Worm (Caenorhabditis elegans) whole organism, early embryonic: ENCODE data around the gene C35D10.8.

Source experiments
- B0310.2 ChIP-seq: sonication (generic microtip); optimal IDR thresholded peaks from 2 replicates; lab custom pipeline; 2016; ENCODE audit warnings: mild to moderate bottlenecking, missing genetic modification characterization, missing compliant biosample characterization
- F13C5.2 ChIP-seq: sonication (generic microtip); optimal IDR thresholded peaks from 2 replicates; lab custom pipeline; 2017; ENCODE audit warnings: mild to moderate bottlenecking, missing genetic modification characterization, inconsistent platforms, missing compliant biosample characterization
- aly-1 ChIP-seq: sonication (generic microtip); optimal IDR thresholded peaks from 2 replicates; lab custom pipeline; 2016; ENCODE audit warnings: missing genetic modification characterization, missing compliant biosample characterization
- ama-1 ChIP-seq: fragments of 150-350 bp; optimal IDR thresholded peaks from 2 replicates; lab custom pipeline; 2014
- ceh-13 ChIP-seq: fragments of 200-800 bp; sonication (Bioruptor generic); optimal IDR thresholded peaks from 2 replicates; lab custom pipeline; 2018; ENCODE audit warnings: mild to moderate bottlenecking, missing genetic modification characterization, missing compliant biosample characterization
- ceh-36 ChIP-seq: sonication (generic microtip); optimal IDR thresholded peaks from 2 replicates; lab custom pipeline; 2016; ENCODE audit warnings: missing genetic modification characterization, inconsistent platforms, missing compliant biosample characterization
- ets-7 ChIP-seq: sonication (generic microtip); optimal IDR thresholded peaks from 2 replicates; lab custom pipeline; 2016; ENCODE audit warnings: missing genotype, missing genetic modification characterization, missing compliant biosample characterization
- flt-1 ChIP-seq: fragments of 200-800 bp; sonication (Bioruptor generic); IDR thresholded peaks from 2 replicates; pipeline ENCODE4 v1.3.6; 2022; ENCODE audit warnings: missing genetic modification characterization, missing compliant biosample characterization
- hmbx-1 ChIP-seq: sonication (generic microtip); optimal IDR thresholded peaks from 2 replicates; lab custom pipeline; 2016; ENCODE audit warnings: mild to moderate bottlenecking, missing genetic modification characterization, missing compliant biosample characterization
- hmg-4 ChIP-seq: fragments of 200-800 bp; sonication (Bioruptor generic); optimal IDR thresholded peaks from 2 replicates; lab custom pipeline; 2018; ENCODE audit warnings: mild to moderate bottlenecking, missing genetic modification characterization, missing compliant biosample characterization
- hnd-1 ChIP-seq: sonication (generic microtip); optimal IDR thresholded peaks from 2 replicates; lab custom pipeline; 2016; ENCODE audit warnings: missing genetic modification characterization, missing compliant biosample characterization
- pes-1 ChIP-seq: fragments of 200-800 bp; sonication (Bioruptor generic); IDR thresholded peaks from 2 replicates; pipeline ENCODE4 v1.3.6; 2022; ENCODE audit warnings: missing genetic modification reagents, missing genetic modification characterization, missing compliant biosample characterization
- scrt-1 ChIP-seq: fragments of 200-800 bp; sonication (Bioruptor generic); IDR thresholded peaks from 2 replicates; pipeline ENCODE4 v1.3.6; 2022; ENCODE audit warnings: missing genetic modification characterization, missing compliant biosample characterization
- sea-1 ChIP-seq: fragments of 200-800 bp; sonication (Bioruptor generic); conservative IDR thresholded peaks from 2 replicates; pipeline ENCODE4 v1.3.6; 2022; ENCODE audit warnings: missing genetic modification characterization, missing compliant biosample characterization
- tbx-11 ChIP-seq: fragments of 200-800 bp; sonication (Bioruptor generic); IDR thresholded peaks from 2 replicates; pipeline ENCODE4 v1.3.6; 2022; ENCODE audit warnings: missing genetic modification characterization, missing compliant biosample characterization
- tbx-37 ChIP-seq: fragments of 200-800 bp; sonication (Bioruptor generic); conservative IDR thresholded peaks from 2 replicates; pipeline ENCODE4 v1.3.6; 2022; ENCODE audit warnings: missing genetic modification reagents, missing genetic modification characterization, missing compliant biosample characterization
- tra-4 ChIP-seq: sonication (generic microtip); optimal IDR thresholded peaks from 2 replicates; lab custom pipeline; 2017; ENCODE audit warnings: missing genetic modification characterization, missing compliant biosample characterization

C35D10.8 gene

ce11 chrIII:4854918-4855317, at the start of gene C35D10.8:
Gene C35D10.8, plus strand, starts transcription at chrIII:4855218.
- TF ChIP-seq pes-1 (GFP tag; lab: Robert Waterston, UW) (no peak), tbx-37 (GFP tag; lab: Robert Waterston, UW) (no peak), sea-1 (GFP tag; lab: Robert Waterston, UW) (no peak), tra-4 (no peak), ceh-36 (no peak), flt-1 (GFP tag; lab: Robert Waterston, UW) (no peak), scrt-1 (GFP tag; lab: Robert Waterston, UW) (no peak), aly-1 (no peak), tbx-11 (GFP tag; lab: Robert Waterston, UW) (no peak), hmbx-1 (no peak), hmg-4 (GFP tag; lab: Kevin White, UChicago) (no peak), ama-1 (lab: Kevin White, UChicago) (no peak), ets-7 (tag; lab: Kevin White, UChicago) (no peak)

- TF ChIP-seq B0310.2 (tag; lab: Kevin White, UChicago) (no peak), tbx-11 (GFP tag; lab: Robert Waterston, UW) (no peak), hnd-1 (tag; lab: Kevin White, UChicago) (no peak), ama-1 (lab: Kevin White, UChicago) (no peak), flt-1 (GFP tag; lab: Robert Waterston, UW) (no peak), hmbx-1 (no peak), scrt-1 (GFP tag; lab: Robert Waterston, UW) (no peak), pes-1 (GFP tag; lab: Robert Waterston, UW) (no peak), hmg-4 (GFP tag; lab: Kevin White, UChicago) (no peak), tbx-37 (GFP tag; lab: Robert Waterston, UW) (no peak), ceh-13 (GFP tag; lab: Kevin White, UChicago) (no peak), ets-7 (tag; lab: Kevin White, UChicago) (no peak), aly-1 (no peak), F13C5.2 (tag; lab: Kevin White, UChicago) (no peak), sea-1 (GFP tag; lab: Robert Waterston, UW) (no peak)
These were observed 48.7 kb upstream of the C35D10.8 start for ce11 chrIII:4806345-4806744.

- TF ChIP-seq tbx-11 (GFP tag; lab: Robert Waterston, UW): no peak
- no peak for TF ChIP-seq scrt-1 (GFP tag; lab: Robert Waterston, UW)
- no peak for TF ChIP-seq aly-1
- no peak for TF ChIP-seq hmbx-1
- TF ChIP-seq ceh-13 (GFP tag; lab: Kevin White, UChicago): no peak
- TF ChIP-seq pes-1 (GFP tag; lab: Robert Waterston, UW): no peak
- no peak for TF ChIP-seq sea-1 (GFP tag; lab: Robert Waterston, UW)
- no peak for TF ChIP-seq tbx-37 (GFP tag; lab: Robert Waterston, UW)
- TF ChIP-seq ama-1 (lab: Kevin White, UChicago): no peak
- no peak for TF ChIP-seq tra-4
- TF ChIP-seq B0310.2 (tag; lab: Kevin White, UChicago): no peak
- TF ChIP-seq ets-7 (tag; lab: Kevin White, UChicago): no peak
- no peak for TF ChIP-seq ceh-36
- no peak for TF ChIP-seq F13C5.2 (tag; lab: Kevin White, UChicago)
- no peak for TF ChIP-seq flt-1 (GFP tag; lab: Robert Waterston, UW)
- no peak for TF ChIP-seq hmg-4 (GFP tag; lab: Kevin White, UChicago)
- TF ChIP-seq hnd-1 (tag; lab: Kevin White, UChicago): no peak
These were observed 46.9 kb upstream of the C35D10.8 start for ce11 chrIII:4808089-4808488.

DNA sequence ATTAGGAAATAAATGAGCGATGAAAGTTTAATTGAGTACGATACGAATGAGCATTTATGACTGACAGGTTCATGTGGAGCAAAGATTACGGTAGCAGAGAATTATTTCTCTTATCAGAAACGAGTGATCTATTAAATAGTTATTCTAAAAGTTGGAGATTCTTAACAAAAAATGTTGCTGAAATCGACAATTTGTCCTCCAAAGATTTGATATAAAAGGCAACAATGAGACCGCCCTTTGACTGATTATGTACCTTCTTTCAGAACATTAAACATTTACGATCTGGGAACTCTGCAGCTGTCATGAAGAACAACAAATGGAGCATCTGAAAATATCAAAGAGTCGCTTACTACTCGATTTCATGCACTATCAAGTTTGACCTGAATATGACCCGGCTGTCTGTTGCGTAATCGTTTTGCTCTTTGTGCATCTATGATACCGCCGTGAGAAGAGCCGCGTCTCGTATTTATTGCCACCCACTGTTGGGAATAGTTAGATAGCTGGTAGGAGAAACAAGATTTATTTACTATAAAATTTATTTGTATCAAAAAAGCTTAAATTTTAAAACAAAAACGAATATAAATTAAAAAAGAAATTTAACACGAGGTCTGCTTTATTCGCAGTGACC, 45.4 kb upstream of the C35D10.8 start, which contains the start of gene pal-1:
pal-1 (minus strand) TSS at position 51 of the 628 bp plus-strand sequence.
- no peak for TF ChIP-seq tra-4
- no peak for TF ChIP-seq B0310.2 (tag; lab: Kevin White, UChicago)
- no peak for TF ChIP-seq ama-1 (lab: Kevin White, UChicago)
- no peak for TF ChIP-seq aly-1
- TF ChIP-seq F13C5.2 (tag; lab: Kevin White, UChicago): no peak
- TF ChIP-seq hmg-4 (GFP tag; lab: Kevin White, UChicago): no peak
- TF ChIP-seq scrt-1 (GFP tag; lab: Robert Waterston, UW): no peak
- TF ChIP-seq pes-1 (GFP tag; lab: Robert Waterston, UW): no peak
- no peak for TF ChIP-seq tbx-11 (GFP tag; lab: Robert Waterston, UW)
- TF ChIP-seq ceh-13 (GFP tag; lab: Kevin White, UChicago): no peak
- TF ChIP-seq hmbx-1: no peak
- no peak for TF ChIP-seq flt-1 (GFP tag; lab: Robert Waterston, UW)
- no peak for TF ChIP-seq ets-7 (tag; lab: Kevin White, UChicago)
- no peak for TF ChIP-seq tbx-37 (GFP tag; lab: Robert Waterston, UW)
- TF ChIP-seq hnd-1 (tag; lab: Kevin White, UChicago): no peak
- no peak for TF ChIP-seq sea-1 (GFP tag; lab: Robert Waterston, UW)
- no peak for TF ChIP-seq ceh-36

- no peak for TF ChIP-seq ceh-13 (GFP tag; lab: Kevin White, UChicago)
- TF ChIP-seq hmg-4 (GFP tag; lab: Kevin White, UChicago): no peak
- no peak for TF ChIP-seq B0310.2 (tag; lab: Kevin White, UChicago)
- TF ChIP-seq scrt-1 (GFP tag; lab: Robert Waterston, UW): no peak
- no peak for TF ChIP-seq hnd-1 (tag; lab: Kevin White, UChicago)
- TF ChIP-seq aly-1: no peak
- TF ChIP-seq ama-1 (lab: Kevin White, UChicago): no peak
- TF ChIP-seq hmbx-1: no peak
- no peak for TF ChIP-seq tbx-11 (GFP tag; lab: Robert Waterston, UW)
- TF ChIP-seq ceh-36: no peak
- TF ChIP-seq F13C5.2 (tag; lab: Kevin White, UChicago): no peak
- TF ChIP-seq tra-4: no peak
- no peak for TF ChIP-seq tbx-37 (GFP tag; lab: Robert Waterston, UW)
These were observed 43.8 kb upstream of the C35D10.8 start, which contains the start of gene C38D4.7 for ce11 chrIII:4811195-4811594. Gene C38D4.7, minus strand, starts transcription at chrIII:4811295.

DNA sequence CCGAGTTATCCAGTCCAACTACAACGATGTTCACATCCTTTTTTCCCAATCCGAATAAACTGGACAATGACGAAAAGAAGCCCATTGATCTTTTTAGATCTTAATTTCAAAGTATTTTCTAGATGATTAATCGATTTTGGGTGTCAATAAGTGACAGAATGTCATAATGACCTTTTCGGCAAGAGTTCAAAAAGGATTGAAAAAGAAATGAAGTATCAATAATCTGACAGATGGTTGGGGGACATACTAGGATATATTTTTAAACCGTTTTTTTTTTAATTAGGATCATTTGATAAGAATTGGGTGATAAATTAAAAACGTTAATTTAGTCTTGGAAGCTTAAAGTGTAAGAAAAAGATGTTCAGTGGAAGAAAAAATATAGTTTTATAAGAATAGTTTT, 40.3 kb upstream of the C35D10.8 start, which contains the start of gene arl-6:
arl-6 (minus strand) TSS at position 101 of the 400 bp plus-strand sequence.
- no peak for TF ChIP-seq hmbx-1
- TF ChIP-seq aly-1: no peak
- no peak for TF ChIP-seq F13C5.2 (tag; lab: Kevin White, UChicago)
- TF ChIP-seq tbx-11 (GFP tag; lab: Robert Waterston, UW): no peak
- TF ChIP-seq tbx-37 (GFP tag; lab: Robert Waterston, UW): no peak
- TF ChIP-seq pes-1 (GFP tag; lab: Robert Waterston, UW): no peak
- no peak for TF ChIP-seq hnd-1 (tag; lab: Kevin White, UChicago)
- TF ChIP-seq ets-7 (tag; lab: Kevin White, UChicago): no peak
- TF ChIP-seq tra-4: no peak
- TF ChIP-seq hmg-4 (GFP tag; lab: Kevin White, UChicago): no peak
- no peak for TF ChIP-seq scrt-1 (GFP tag; lab: Robert Waterston, UW)
- no peak for TF ChIP-seq ama-1 (lab: Kevin White, UChicago)
